Worm (Caenorhabditis elegans): ENCODE results near the gene ZK1055.6.

- no peak for TF ChIP-seq ceh-24 (tag; optimal IDR thresholded peaks at IDR 0.05)
- TF ChIP-seq ceh-6 (GFP tag; optimal IDR thresholded peaks at IDR 0.05): no peak
These were observed 3.8 kb upstream of the ZK1055.6 start for ce11 chrV:6606197-6606596.

Measured in whole organism, late embryonic.